Worm (Caenorhabditis elegans) whole organism, young adult: ENCODE measurements around the gene sna-3.

Experiments used
- B0336.3 ChIP-seq: fragments of 200-800 bp; sonication (Bioruptor generic); IDR thresholded peaks from 2 replicates; pipeline ENCODE4 v1.3.6; 2022; ENCODE audit warnings: missing genetic modification characterization, missing compliant biosample characterization
- F10E7.11 ChIP-seq: sonication (generic microtip); optimal IDR thresholded peaks from 2 replicates; lab custom pipeline; 2017; ENCODE audit warnings: mild to moderate bottlenecking, missing genetic modification characterization, moderate library complexity, missing compliant biosample characterization
- F33H1.4 ChIP-seq: fragments of 200-800 bp; sonication (Bioruptor generic); IDR thresholded peaks from 2 replicates; pipeline ENCODE4 v1.3.6; 2022; ENCODE audit warnings: missing genetic modification reagents, missing genetic modification characterization, missing compliant biosample characterization
- F49E8.2 ChIP-seq: sonication (generic microtip); optimal IDR thresholded peaks from 3 replicates; lab custom pipeline; 2017; ENCODE audit warnings: missing genetic modification characterization, mild to moderate bottlenecking, missing compliant biosample characterization, antibody characterized with exemption, moderate library complexity; ENCODE audit not compliant: insufficient read depth
- F52B5.7 ChIP-seq: sonication (generic microtip); optimal IDR thresholded peaks from 2 replicates; lab custom pipeline; 2016; ENCODE audit warnings: mild to moderate bottlenecking, missing genetic modification characterization, missing compliant biosample characterization
- F57C9.4 ChIP-seq: sonication (generic microtip); optimal IDR thresholded peaks from 2 replicates; lab custom pipeline; 2017; ENCODE audit warnings: mild to moderate bottlenecking, missing genetic modification characterization, missing compliant biosample characterization
- akir-1 ChIP-seq: fragments of 200-800 bp; sonication (Bioruptor generic); optimal IDR thresholded peaks from 2 replicates; lab custom pipeline; 2018; ENCODE audit warnings: mild to moderate bottlenecking, missing genetic modification characterization, moderate library complexity, missing compliant biosample characterization
- athp-1 ChIP-seq: sonication (generic microtip); optimal IDR thresholded peaks from 2 replicates; lab custom pipeline; 2017; ENCODE audit warnings: mild to moderate bottlenecking, missing genetic modification characterization, missing compliant biosample characterization
- ceh-100 ChIP-seq: fragments of 200-800 bp; sonication (Bioruptor generic); IDR thresholded peaks from 2 replicates; pipeline ENCODE4 v1.3.6; 2022; ENCODE audit warnings: missing genetic modification reagents, missing genetic modification characterization, missing compliant biosample characterization
- ceh-40 ChIP-seq: fragments of 200-800 bp; sonication (Bioruptor generic); IDR thresholded peaks from 2 replicates; pipeline ENCODE4 v1.3.6; 2022; ENCODE audit warnings: missing genetic modification characterization, missing compliant biosample characterization
- ceh-58 ChIP-seq: fragments of 200-800 bp; sonication (Bioruptor generic); IDR thresholded peaks from 2 replicates; pipeline ENCODE4 v1.3.6; 2022; ENCODE audit warnings: missing genetic modification characterization, missing compliant biosample characterization
- die-1 ChIP-seq: sonication (generic microtip); optimal IDR thresholded peaks from 2 replicates; lab custom pipeline; 2016; ENCODE audit warnings: missing genotype, mild to moderate bottlenecking, missing genetic modification characterization, missing compliant biosample characterization
- dox-1 ChIP-seq: fragments of 200-800 bp; sonication (Bioruptor generic); IDR thresholded peaks from 2 replicates; pipeline ENCODE4 v1.3.6; 2022; ENCODE audit warnings: missing genetic modification reagents, missing genetic modification characterization, missing compliant biosample characterization
- dpff-1 ChIP-seq: sonication (generic microtip); optimal IDR thresholded peaks from 2 replicates; lab custom pipeline; 2017; ENCODE audit warnings: mild to moderate bottlenecking, missing genetic modification characterization, missing compliant biosample characterization
- egl-18 ChIP-seq: fragments of 200-800 bp; sonication (Bioruptor generic); IDR thresholded peaks from 2 replicates; pipeline ENCODE4 v1.3.6; 2022; ENCODE audit warnings: missing genetic modification reagents, missing genetic modification characterization, missing compliant biosample characterization
- fkh-3 ChIP-seq: sonication (generic microtip); optimal IDR thresholded peaks from 2 replicates; lab custom pipeline; 2016; ENCODE audit warnings: mild to moderate bottlenecking, missing genetic modification characterization, missing compliant biosample characterization
- gei-17 ChIP-seq: fragments of 200-800 bp; sonication (Bioruptor generic); optimal IDR thresholded peaks from 2 replicates; lab custom pipeline; 2018; ENCODE audit warnings: mild to moderate bottlenecking, missing genetic modification characterization, missing compliant biosample characterization
- him-1 ChIP-seq: sonication (generic microtip); optimal IDR thresholded peaks from 2 replicates; lab custom pipeline; 2016; ENCODE audit warnings: missing genotype, missing genetic modification reagents, missing genetic modification characterization, missing compliant biosample characterization
- lag-1 ChIP-seq: fragments of 200-800 bp; sonication (Bioruptor generic); IDR thresholded peaks from 2 replicates; pipeline ENCODE4 v1.3.6; 2022; ENCODE audit warnings: missing genetic modification reagents, missing genetic modification characterization, missing compliant biosample characterization
- lsl-1 ChIP-seq: fragments of 200-800 bp; sonication (Bioruptor generic); optimal IDR thresholded peaks from 2 replicates; lab custom pipeline; 2018; ENCODE audit warnings: mild to moderate bottlenecking, missing genetic modification characterization, moderate library complexity, missing compliant biosample characterization
- madf-3 ChIP-seq: fragments of 200-800 bp; sonication (Bioruptor generic); IDR thresholded peaks from 2 replicates; pipeline ENCODE4 v1.3.6; 2022; ENCODE audit warnings: missing genetic modification reagents, missing genetic modification characterization, missing compliant biosample characterization
- madf-6 ChIP-seq: fragments of 200-800 bp; sonication (Bioruptor generic); IDR thresholded peaks from 2 replicates; pipeline ENCODE4 v1.3.6; 2022; ENCODE audit warnings: missing genetic modification reagents, missing genetic modification characterization, missing compliant biosample characterization
- mel-28 ChIP-seq: sonication (generic microtip); optimal IDR thresholded peaks from 2 replicates; lab custom pipeline; 2016; ENCODE audit warnings: borderline replicate concordance, mild to moderate bottlenecking, missing genetic modification characterization, missing compliant biosample characterization
- nhr-27 ChIP-seq: fragments of 200-800 bp; sonication (Bioruptor generic); optimal IDR thresholded peaks from 2 replicates; lab custom pipeline; 2018; ENCODE audit warnings: mild to moderate bottlenecking, missing genetic modification characterization, moderate library complexity, missing compliant biosample characterization
- pbrm-1 ChIP-seq: fragments of 200-800 bp; sonication (Bioruptor generic); IDR thresholded peaks from 2 replicates; pipeline ENCODE4 v1.3.6; 2022; ENCODE audit warnings: missing genetic modification reagents, missing genetic modification characterization, missing compliant biosample characterization
- repo-1 ChIP-seq: sonication (generic microtip); optimal IDR thresholded peaks from 2 replicates; lab custom pipeline; 2017; ENCODE audit warnings: mild to moderate bottlenecking, missing genetic modification characterization, missing compliant biosample characterization
- sea-2 ChIP-seq: fragments of 200-800 bp; sonication (Bioruptor generic); IDR thresholded peaks from 2 replicates; pipeline ENCODE4 v1.3.6; 2022; ENCODE audit warnings: missing genetic modification characterization, missing compliant biosample characterization
- snpc-1.3 ChIP-seq: sonication (generic microtip); optimal IDR thresholded peaks from 2 replicates; lab custom pipeline; 2017; ENCODE audit warnings: missing genetic modification characterization, mild to moderate bottlenecking, missing compliant biosample characterization, antibody characterized with exemption, moderate library complexity, missing genotype, missing genetic modification reagents; ENCODE audit not compliant: insufficient read depth
- unc-130 ChIP-seq: sonication (generic microtip); optimal IDR thresholded peaks from 2 replicates; lab custom pipeline; 2016; ENCODE audit warnings: missing genetic modification reagents, missing genetic modification characterization, missing compliant biosample characterization
- ztf-25 ChIP-seq: fragments of 200-800 bp; sonication (Bioruptor generic); IDR thresholded peaks from 2 replicates; pipeline ENCODE4 v1.3.6; 2022; ENCODE audit warnings: missing genetic modification reagents, missing genetic modification characterization, missing compliant biosample characterization
- ztf-3 ChIP-seq: fragments of 200-800 bp; sonication (Bioruptor generic); optimal IDR thresholded peaks from 2 replicates; lab custom pipeline; 2018; ENCODE audit warnings: mild to moderate bottlenecking, missing genetic modification characterization, missing compliant biosample characterization

The sna-3 gene

ce11 chrIII:6198378-6199234 is 7.4 kb downstream of the sna-3 start, which contains the start of the genes C23G10.7 and rpn-2 (continued):
- TF ChIP-seq akir-1 (GFP tag; lab: Kevin White, UChicago): no peak
- TF ChIP-seq ztf-3: no peak
- TF ChIP-seq B0336.3: peak; percentile 83; the same call in 1 of the 2 replicates
- no peak for TF ChIP-seq die-1
- TF ChIP-seq athp-1 (tag; lab: Kevin White, UChicago): peak; percentile 41
- TF ChIP-seq unc-130 (GFP tag; lab: Kevin White, UChicago): peak; percentile 64

ce11 chrIII:6195718-6196117 is 10.3 kb downstream of the sna-3 start:
- TF ChIP-seq ceh-58 (0 out of 2 replicates have a peak, but pooled peaks have one; percentile 34), snpc-1.3 (tag; lab: Kevin White, UChicago) (peak; percentile 18), F49E8.2 (tag; lab: Kevin White, UChicago) (peak; percentile 76), ceh-100 (GFP tag; lab: Robert Waterston, UW) (no peak), F10E7.11 (tag; lab: Kevin White, UChicago) (peak; percentile 33), repo-1 (peak; percentile 50), madf-6 (GFP tag; lab: Robert Waterston, UW) (peak; percentile 56), pbrm-1 (GFP tag; lab: Robert Waterston, UW) (0 out of 2 replicates have a peak, but pooled peaks have one; percentile 34), fkh-3 (tag; lab: Kevin White, UChicago) (peak; percentile 11), lsl-1 (GFP tag; lab: Kevin White, UChicago) (peak; percentile 40), dpff-1 (tag; lab: Kevin White, UChicago) (peak; percentile 27), ztf-25 (GFP tag; lab: Robert Waterston, UW) (no peak), dox-1 (no peak)
- TF ChIP-seq, all 124 proteins: peak for 10

- TF ChIP-seq gei-17 (GFP tag; lab: Kevin White, UChicago) (no peak), dox-1 (no peak), ceh-40 (GFP tag; lab: Robert Waterston, UW) (no peak), F33H1.4 (GFP tag; lab: Robert Waterston, UW) (no peak)
These were observed 11.5 kb downstream of the sna-3 start, which contains the start of gene ugt-66 for ce11 chrIII:6194480-6194879. Gene ugt-66, minus strand, starts transcription at chrIII:6194580.

ce11 chrIII:6190810-6191209 is 15.2 kb downstream of the sna-3 start, which contains the start of gene C23G10.5:
Gene C23G10.5, plus strand, starts transcription at chrIII:6191110.
- no peak for TF ChIP-seq madf-3 (GFP tag; lab: Robert Waterston, UW)
- no peak for TF ChIP-seq him-1 (tag; lab: Kevin White, UChicago)
- no peak for TF ChIP-seq die-1
- TF ChIP-seq nhr-27 (tag; lab: Kevin White, UChicago): no peak
- TF ChIP-seq mel-28 (tag; lab: Kevin White, UChicago): no peak
- no peak for TF ChIP-seq egl-18
- TF ChIP-seq F57C9.4 (tag; lab: Kevin White, UChicago): no peak
- no peak for TF ChIP-seq fkh-3 (tag; lab: Kevin White, UChicago)
- TF ChIP-seq lag-1: no peak
- no peak for TF ChIP-seq F52B5.7 (tag; lab: Kevin White, UChicago)
- TF ChIP-seq sea-2: no peak
